Fruit fly (Drosophila melanogaster) whole organism, embryonic: Measurements from ENCODE around the gene CG42237.

Experiments
- ATbp ChIP-seq: fragments of 200-800 bp; sonication (Bioruptor generic); optimal IDR thresholded peaks from 2 replicates; lab custom pipeline; 2017; ENCODE audit warnings: missing biosample characterization, mild to moderate bottlenecking, missing genetic modification characterization, missing genetic modification reagents
- Bteb2 ChIP-seq: fragments of 200-800 bp; sonication (Bioruptor generic); optimal IDR thresholded peaks from 2 replicates; lab custom pipeline; 2016; ENCODE audit warnings: missing biosample characterization, missing genetic modification characterization
- CG10147 ChIP-seq: fragments of 200-800 bp; sonication (Bioruptor generic); optimal IDR thresholded peaks from 2 replicates; lab custom pipeline; 2019; ENCODE audit warnings: missing biosample characterization, mild to moderate bottlenecking, missing genetic modification characterization, moderate library complexity
- CG1024 ChIP-seq: fragments of 200-800 bp; sonication (Bioruptor generic); IDR thresholded peaks from 2 replicates; pipeline ENCODE4 v1.3.6; 2022; ENCODE audit warnings: missing biosample characterization, missing genetic modification characterization
- CG11093 ChIP-seq: fragments of 200-800 bp; sonication (Bioruptor generic); IDR thresholded peaks from 3 replicates; pipeline ENCODE4 v1.3.6; 2022; ENCODE audit warnings: missing biosample characterization, missing genetic modification characterization
- CG11456 ChIP-seq: fragments of 200-800 bp; sonication (Bioruptor generic); IDR thresholded peaks from 3 replicates; pipeline ENCODE4 v1.3.6; 2022; ENCODE audit warnings: missing biosample characterization, missing genetic modification characterization
- CG11504 ChIP-seq: fragments of 200-800 bp; sonication (Bioruptor generic); optimal IDR thresholded peaks from 3 replicates; lab custom pipeline; 2019; ENCODE audit warnings: missing biosample characterization, mild to moderate bottlenecking, missing genetic modification characterization, moderate library complexity
- CG11695 ChIP-seq: fragments of 200-800 bp; sonication (Bioruptor generic); IDR thresholded peaks from 3 replicates; pipeline ENCODE4 v1.3.6; 2022; ENCODE audit warnings: missing biosample characterization, missing genetic modification characterization
- CG12155 ChIP-seq: fragments of 200-800 bp; sonication (Bioruptor generic); optimal IDR thresholded peaks from 3 replicates; lab custom pipeline; 2016; ENCODE audit warnings: missing biosample characterization, missing genetic modification characterization
- CG14050 ChIP-seq: fragments of 200-800 bp; sonication (Bioruptor generic); IDR thresholded peaks from 3 replicates; pipeline ENCODE4 v1.3.6; 2022; ENCODE audit warnings: missing biosample characterization, missing genetic modification characterization
- CG15601 ChIP-seq: fragments of 200-800 bp; sonication (Bioruptor generic); optimal IDR thresholded peaks from 3 replicates; lab custom pipeline; 2019; ENCODE audit warnings: missing biosample characterization, mild to moderate bottlenecking, missing genetic modification characterization, moderate library complexity
- CG17612 ChIP-seq: fragments of 200-800 bp; sonication (Bioruptor generic); IDR thresholded peaks from 2 replicates; pipeline ENCODE4 v1.3.6; 2022; ENCODE audit warnings: missing biosample characterization, missing genetic modification characterization
- CG17829 ChIP-seq: fragments of 200-800 bp; optimal IDR thresholded peaks from 2 replicates; lab custom pipeline; 2019; ENCODE audit warnings: missing biosample characterization, mild to moderate bottlenecking, missing genetic modification characterization, moderate library complexity
- CG1832 ChIP-seq: fragments of 200-800 bp; sonication (Bioruptor generic); optimal IDR thresholded peaks from 2 replicates; lab custom pipeline; 2017; ENCODE audit warnings: missing biosample characterization, mild to moderate bottlenecking, missing genetic modification characterization, inconsistent platforms
- CG2889 ChIP-seq: fragments of 200-800 bp; sonication (Bioruptor generic); IDR thresholded peaks from 3 replicates; pipeline ENCODE4 v1.3.6; 2022; ENCODE audit warnings: missing biosample characterization, missing genetic modification characterization
- CG31365 ChIP-seq: fragments of 200-800 bp; sonication (Bioruptor generic); optimal IDR thresholded peaks from 2 replicates; lab custom pipeline; 2018; ENCODE audit warnings: missing biosample characterization, mild to moderate bottlenecking, missing genetic modification characterization
- CG3407 ChIP-seq: fragments of 200-800 bp; sonication (Bioruptor generic); optimal IDR thresholded peaks from 2 replicates; lab custom pipeline; 2018; ENCODE audit warnings: missing biosample characterization, mild to moderate bottlenecking, missing genetic modification characterization
- CG7987 ChIP-seq: fragments of 200-800 bp; sonication (Bioruptor generic); optimal IDR thresholded peaks from 2 replicates; lab custom pipeline; 2018; ENCODE audit warnings: missing biosample characterization, mild to moderate bottlenecking, missing genetic modification characterization, moderate library complexity
- CG8478 ChIP-seq: fragments of >200 bp; optimal IDR thresholded peaks from 2 replicates; lab custom pipeline; 2018
- CHES-1-like ChIP-seq: fragments of 200-800 bp; sonication (Bioruptor generic); optimal IDR thresholded peaks from 2 replicates; lab custom pipeline; 2016; ENCODE audit warnings: missing biosample characterization, missing genetic modification characterization
- Deaf1 ChIP-seq: fragments of 200-800 bp; optimal IDR thresholded peaks from 3 replicates; lab custom pipeline; 2019; ENCODE audit warnings: missing biosample characterization, mild to moderate bottlenecking, missing genetic modification characterization, moderate library complexity
- Dek ChIP-seq: fragments of 200-800 bp; sonication (Bioruptor generic); optimal IDR thresholded peaks from 3 replicates; lab custom pipeline; 2019; ENCODE audit warnings: missing biosample characterization, mild to moderate bottlenecking, missing genetic modification characterization, moderate library complexity
- Dip2 ChIP-seq: fragments of 200-800 bp; sonication (Bioruptor generic); IDR thresholded peaks from 2 replicates; pipeline ENCODE4 v1.3.6; 2022; ENCODE audit warnings: missing biosample characterization, missing genetic modification characterization
- Doc3 ChIP-seq: fragments of 200-800 bp; sonication (Bioruptor generic); IDR thresholded peaks from 3 replicates; pipeline ENCODE4 v1.3.6; 2022; ENCODE audit warnings: missing biosample characterization, missing genetic modification characterization; ENCODE audit not compliant: partially characterized antibody
- Dref ChIP-seq: fragments of 200-800 bp; sonication (Bioruptor generic); IDR thresholded peaks from 2 replicates; pipeline ENCODE4 v1.3.6; 2022; ENCODE audit warnings: missing biosample characterization, missing genetic modification characterization
- Hr39 ChIP-seq: fragments of >200 bp; optimal IDR thresholded peaks from 2 replicates; lab custom pipeline; 2017
- Hsf ChIP-seq: fragments of 200-800 bp; sonication (Bioruptor generic); optimal IDR thresholded peaks from 3 replicates; lab custom pipeline; 2016; ENCODE audit warnings: missing biosample characterization, missing genetic modification characterization
- Meics ChIP-seq: fragments of 200-800 bp; sonication (Bioruptor generic); optimal IDR thresholded peaks from 2 replicates; lab custom pipeline; 2017; ENCODE audit warnings: missing biosample characterization, mild to moderate bottlenecking, missing genetic modification characterization
- Myb ChIP-seq: fragments of 200-800 bp; sonication (Bioruptor generic); optimal IDR thresholded peaks from 2 replicates; lab custom pipeline; 2016; ENCODE audit warnings: missing biosample characterization, missing genetic modification characterization
- Nf-YC ChIP-seq: fragments of 200-800 bp; optimal IDR thresholded peaks from 3 replicates; lab custom pipeline; 2019; ENCODE audit warnings: missing biosample characterization, mild to moderate bottlenecking, missing genetic modification characterization, moderate library complexity
- Ptx1 ChIP-seq: fragments of 200-800 bp; sonication (Bioruptor generic); IDR thresholded peaks from 2 replicates; pipeline ENCODE4 v1.3.6; 2022; ENCODE audit warnings: missing biosample characterization, missing genetic modification characterization
- Sox100B ChIP-seq: fragments of 200-800 bp; sonication (Bioruptor generic); optimal IDR thresholded peaks from 3 replicates; lab custom pipeline; 2018; ENCODE audit warnings: missing biosample characterization, mild to moderate bottlenecking, missing genetic modification characterization
- Sox102F ChIP-seq: fragments of 200-800 bp; sonication (Bioruptor generic); optimal IDR thresholded peaks from 2 replicates; lab custom pipeline; 2018; ENCODE audit warnings: missing biosample characterization, mild to moderate bottlenecking, missing genetic modification characterization, moderate library complexity
- al ChIP-seq: fragments of 200-800 bp; sonication (Bioruptor generic); IDR thresholded peaks from 2 replicates; pipeline ENCODE4 v1.3.6; 2022; ENCODE audit warnings: missing biosample characterization, missing genetic modification characterization
- chinmo ChIP-seq: fragments of 200-800 bp; sonication (Bioruptor generic); IDR thresholded peaks from 4 replicates; pipeline ENCODE4 v1.3.6; 2022; ENCODE audit warnings: missing biosample characterization, missing genetic modification characterization; ENCODE audit not compliant: partially characterized antibody
- ci ChIP-seq: fragments of 200-800 bp; sonication (Bioruptor generic); IDR thresholded peaks from 3 replicates; pipeline ENCODE4 v1.3.6; 2022; ENCODE audit warnings: missing biosample characterization, missing genetic modification characterization
- crc ChIP-seq: fragments of 200-800 bp; sonication (Bioruptor generic); optimal IDR thresholded peaks from 2 replicates; lab custom pipeline; 2016; ENCODE audit warnings: missing biosample characterization, missing genetic modification characterization
- cwo ChIP-seq: fragments of 200-800 bp; sonication (Bioruptor generic); optimal IDR thresholded peaks from 3 replicates; lab custom pipeline; 2017; ENCODE audit warnings: missing biosample characterization, missing genetic modification characterization, mild to moderate bottlenecking, moderate library complexity, missing genetic modification reagents
- dimm ChIP-seq: fragments of 200-800 bp; sonication (Bioruptor generic); IDR thresholded peaks from 2 replicates; pipeline ENCODE4 v1.3.6; 2022; ENCODE audit warnings: missing biosample characterization, missing genetic modification characterization
- emc ChIP-seq: fragments of 200-800 bp; sonication (Bioruptor generic); optimal IDR thresholded peaks from 2 replicates; lab custom pipeline; 2016; ENCODE audit warnings: missing biosample characterization, missing genetic modification characterization
- fd64A ChIP-seq: fragments of 200-800 bp; sonication (Bioruptor generic); optimal IDR thresholded peaks from 3 replicates; lab custom pipeline; 2018; ENCODE audit warnings: missing biosample characterization, mild to moderate bottlenecking, missing genetic modification characterization
- gcm2 ChIP-seq: fragments of 200-800 bp; sonication (Bioruptor generic); optimal IDR thresholded peaks from 2 replicates; lab custom pipeline; 2016; ENCODE audit warnings: missing biosample characterization, missing genetic modification characterization
- hbn ChIP-seq: fragments of 200-800 bp; sonication (Bioruptor generic); IDR thresholded peaks from 2 replicates; pipeline ENCODE4 v1.3.6; 2022; ENCODE audit warnings: missing biosample characterization, missing genetic modification characterization; ENCODE audit not compliant: partially characterized antibody
- ind ChIP-seq: fragments of 200-800 bp; sonication (Bioruptor generic); optimal IDR thresholded peaks from 3 replicates; lab custom pipeline; 2016; ENCODE audit warnings: missing biosample characterization, missing genetic modification characterization
- onecut ChIP-seq: fragments of 200-800 bp; sonication (Bioruptor generic); IDR thresholded peaks from 2 replicates; pipeline ENCODE4 v1.3.6; 2022; ENCODE audit warnings: missing biosample characterization, missing genetic modification characterization
- pita ChIP-seq: fragments of 200-800 bp; sonication (Bioruptor generic); optimal IDR thresholded peaks from 2 replicates; lab custom pipeline; 2017; ENCODE audit warnings: missing biosample characterization, mild to moderate bottlenecking, missing genetic modification characterization
- sima ChIP-seq: fragments of 200-800 bp; sonication (Bioruptor generic); optimal IDR thresholded peaks from 2 replicates; lab custom pipeline; 2016; ENCODE audit warnings: missing biosample characterization, missing genetic modification characterization
- sisA ChIP-seq: fragments of 200-800 bp; sonication (Bioruptor generic); IDR thresholded peaks from 2 replicates; pipeline ENCODE4 v1.3.6; 2022; ENCODE audit warnings: missing biosample characterization, missing genetic modification characterization
- so ChIP-seq: fragments of 200-800 bp; sonication (Bioruptor generic); IDR thresholded peaks from 3 replicates; pipeline ENCODE4 v1.3.6; 2022; ENCODE audit warnings: missing biosample characterization, missing genetic modification characterization
- tio ChIP-seq: fragments of 200-800 bp; sonication (Bioruptor generic); optimal IDR thresholded peaks from 2 replicates; lab custom pipeline; 2017; ENCODE audit warnings: missing biosample characterization, missing genetic modification characterization, inconsistent platforms
- unc-4 ChIP-seq: fragments of 200-800 bp; sonication (Bioruptor generic); IDR thresholded peaks from 2 replicates; pipeline ENCODE4 v1.3.6; 2022; ENCODE audit warnings: missing biosample characterization, missing genetic modification characterization; ENCODE audit not compliant: partially characterized antibody

CG42237 gene

dm6 chrX:13088025-13088805, 26.7 kb upstream of the CG42237 start (continued):
- no peak for TF ChIP-seq cwo (GFP tag; lab: Kevin White, UChicago)
- TF ChIP-seq unc-4 (GFP tag; lab: Robert Waterston, UW): no peak
- TF ChIP-seq Dref (GFP tag; lab: Robert Waterston, UW): no peak
- TF ChIP-seq Sox100B (GFP tag; lab: Kevin White, UChicago): no peak
- no peak for TF ChIP-seq Doc3
- no peak for TF ChIP-seq pita
- no peak for TF ChIP-seq CG1832
- TF ChIP-seq Myb (GFP tag; lab: Kevin White, UChicago): no peak
- TF ChIP-seq CG15601 (tag; lab: Kevin White, UChicago): peak; percentile 34
- TF ChIP-seq emc (GFP tag; lab: Kevin White, UChicago): no peak
- no peak for TF ChIP-seq Dip2 (GFP tag; lab: Robert Waterston, UW)
- TF ChIP-seq CG11504 (tag; lab: Kevin White, UChicago): no peak
- TF ChIP-seq Bteb2 (GFP tag; lab: Kevin White, UChicago): no peak
- TF ChIP-seq Dek: no peak
- no peak for TF ChIP-seq CG17612 (GFP tag; lab: Robert Waterston, UW)
- TF ChIP-seq CG1024: no peak
- peak; percentile 26 for TF ChIP-seq Meics
- TF ChIP-seq ATbp (GFP tag; lab: Kevin White, UChicago): peak; percentile 55
- no peak for TF ChIP-seq CG10147 (GFP tag; lab: Kevin White, UChicago)
- no peak for TF ChIP-seq hbn (GFP tag; lab: Robert Waterston, UW)
- no peak for TF ChIP-seq CG14050 (GFP tag; lab: Robert Waterston, UW)
- no peak for TF ChIP-seq al (GFP tag; lab: Robert Waterston, UW)
- no peak for TF ChIP-seq tio (GFP tag; lab: Kevin White, UChicago)
- TF ChIP-seq CG31365 (tag; lab: Kevin White, UChicago): peak; percentile 20
- no peak for TF ChIP-seq sima
- peak; percentile 32; the same call in 1 of the 2 replicates for TF ChIP-seq sisA (GFP tag; lab: Robert Waterston, UW)
- TF ChIP-seq CG17829 (tag; lab: Kevin White, UChicago): no peak
- no peak for TF ChIP-seq dimm
- 0 out of 4 replicates have a peak, but pooled peaks have one; percentile 16 for TF ChIP-seq chinmo (GFP tag; lab: Robert Waterston, UW)
- TF ChIP-seq crc (GFP tag; lab: Kevin White, UChicago): no peak
- TF ChIP-seq Deaf1 (tag; lab: Kevin White, UChicago): peak; percentile 3
- TF ChIP-seq Hsf (GFP tag; lab: Kevin White, UChicago): peak; percentile 30
- TF ChIP-seq gcm2 (GFP tag; lab: Kevin White, UChicago): no peak
- TF ChIP-seq so (GFP tag; lab: Robert Waterston, UW): no peak
- TF ChIP-seq fd64A (GFP tag; lab: Kevin White, UChicago): peak; percentile 58
- no peak for TF ChIP-seq CG11093 (GFP tag; lab: Robert Waterston, UW)
- TF ChIP-seq Nf-YC (tag; lab: Kevin White, UChicago): no peak
- no peak for TF ChIP-seq CG11695 (GFP tag; lab: Robert Waterston, UW)
- TF ChIP-seq Ptx1: no peak
- TF ChIP-seq Sox102F (GFP tag; lab: Kevin White, UChicago): peak; percentile 45
- no peak for TF ChIP-seq Hr39 (lab: Kevin White, UChicago)
- no peak for TF ChIP-seq CG12155
- TF ChIP-seq CG11456 (GFP tag; lab: Robert Waterston, UW): no peak
- TF ChIP-seq ind (GFP tag; lab: Kevin White, UChicago): peak; percentile 32
- no peak for TF ChIP-seq CHES-1-like (GFP tag; lab: Kevin White, UChicago)
- no peak for TF ChIP-seq CG8478
- peak; percentile 6 for TF ChIP-seq CG3407 (GFP tag; lab: Kevin White, UChicago)
- TF ChIP-seq onecut (GFP tag; lab: Robert Waterston, UW): peak; percentile 62
- 0 out of 3 replicates have a peak, but pooled peaks have one; percentile 59 for TF ChIP-seq ci (GFP tag; lab: Robert Waterston, UW)
- no peak for TF ChIP-seq CG2889
- no peak for TF ChIP-seq CG7987 (GFP tag; lab: Kevin White, UChicago)
